Worm (Caenorhabditis elegans) whole organism, L1 larva: ENCODE measurements around the gene alfa-1.

ENCODE experiments used
- C16A3.4 ChIP-seq: fragments of 150-350 bp; optimal IDR thresholded peaks from 2 replicates; lab custom pipeline; 2014; ENCODE audit warnings: missing biosample characterization, missing genetic modification characterization
- mep-1 ChIP-seq: fragments of 150-350 bp; optimal IDR thresholded peaks from 2 replicates; lab custom pipeline; 2014; ENCODE audit warnings: missing biosample characterization, missing genetic modification characterization
- nhr-76 ChIP-seq: sonication (generic microtip); optimal IDR thresholded peaks from 2 replicates; lab custom pipeline; 2017; ENCODE audit warnings: missing biosample characterization, missing genetic modification characterization
- nhr-90 ChIP-seq: sonication (generic microtip); optimal IDR thresholded peaks from 2 replicates; lab custom pipeline; 2016; ENCODE audit warnings: mild to moderate bottlenecking, missing genetic modification characterization, missing compliant biosample characterization; ENCODE audit not compliant: poor library complexity
- rnt-1 ChIP-seq: sonication (generic microtip); optimal IDR thresholded peaks from 2 replicates; lab custom pipeline; 2016; ENCODE audit warnings: mild to moderate bottlenecking, missing genetic modification characterization, moderate library complexity, missing compliant biosample characterization
- skn-1 ChIP-seq: fragments of 150-350 bp; optimal IDR thresholded peaks from 2 replicates; lab custom pipeline; 2014; ENCODE audit warnings: missing biosample characterization, missing genetic modification characterization

ce11 chrII:7697156-7697555, 34.8 kb upstream of the alfa-1 start:
- TF ChIP-seq C16A3.4 (tag; lab: Kevin White, UChicago) (no peak), skn-1 (tag; lab: Kevin White, UChicago) (no peak), rnt-1 (tag; lab: Kevin White, UChicago) (no peak), nhr-76 (tag; lab: Kevin White, UChicago) (no peak), mep-1 (tag; lab: Kevin White, UChicago) (no peak), nhr-90 (no peak)
